Worm (Caenorhabditis elegans) whole organism, L4 larva: ENCODE data around the gene ptc-3.

Source experiments
- aha-1 ChIP-seq: fragments of 150-350 bp; peaks from one replicate; lab custom pipeline; 2014; ENCODE audit warnings: missing biosample characterization, missing genetic modification characterization
- arid-1 ChIP-seq: fragments of 200-800 bp; sonication (Bioruptor generic); conservative IDR thresholded peaks from 2 replicates; pipeline ENCODE4 v1.3.6; 2022; ENCODE audit warnings: missing genetic modification reagents, missing genetic modification characterization, missing compliant biosample characterization
- egl-27 ChIP-seq: sonication (generic microtip); optimal IDR thresholded peaks from 3 replicates; lab custom pipeline; 2017; ENCODE audit warnings: missing biosample characterization, missing genetic modification reagents, missing genetic modification characterization
- lsy-2 ChIP-seq, 2 experiments: fragments of 150-350 bp in 1 of 2; sonication (generic microtip) in 1 of 2; optimal IDR thresholded peaks; 2 replicates each; lab custom pipeline; 2014 to 2017; ENCODE audit warnings: missing biosample characterization in 2 of 2, missing genetic modification characterization in 2 of 2
- nhr-28 ChIP-seq: fragments of 150-350 bp; optimal IDR thresholded peaks from 2 replicates; lab custom pipeline; 2014; ENCODE audit warnings: missing biosample characterization, missing genetic modification characterization
- nhr-76 ChIP-seq: fragments of 150-350 bp; optimal IDR thresholded peaks from 2 replicates; lab custom pipeline; 2014; ENCODE audit warnings: missing biosample characterization, missing genetic modification characterization
- nhr-77 ChIP-seq: fragments of 150-350 bp; optimal IDR thresholded peaks from 2 replicates; lab custom pipeline; 2014; ENCODE audit warnings: missing biosample characterization, missing genetic modification characterization
- pha-4 ChIP-seq, 2 experiments: fragments of 150-350 bp in 1 of 2; fragments of 200-800 bp in 1 of 2; sonication (Bioruptor generic) in 1 of 2; IDR thresholded peaks in 1 of 2; optimal IDR thresholded peaks in 1 of 2; 2 replicates each; pipeline versions ENCODE4 v1.3.6 to Lab custom; 2014 to 2022; ENCODE audit warnings: missing genetic modification characterization in 2 of 2, missing genetic modification reagents in 2 of 2, missing biosample characterization in 1 of 2, missing compliant biosample characterization in 1 of 2
- skn-1 ChIP-seq: fragments of 150-350 bp; optimal IDR thresholded peaks from 2 replicates; lab custom pipeline; 2014; ENCODE audit warnings: missing biosample characterization, missing genetic modification characterization
- unc-62 ChIP-seq, 3 experiments: fragments of 150-350 bp in 1 of 3; sonication (generic microtip); optimal IDR thresholded peaks in 2 of 3; peaks in 1 of 3; 1 replicate in 1 of 3; 2 replicates in 2 of 3; lab custom pipeline; 2014 to 2017; ENCODE audit warnings: missing biosample characterization in 3 of 3, missing genetic modification characterization in 3 of 3, missing genetic modification reagents in 3 of 3, missing genotype in 1 of 3
- zag-1 ChIP-seq: fragments of 150-350 bp; optimal IDR thresholded peaks from 2 replicates; lab custom pipeline; 2014; ENCODE audit warnings: missing biosample characterization, missing genetic modification characterization

DNA sequence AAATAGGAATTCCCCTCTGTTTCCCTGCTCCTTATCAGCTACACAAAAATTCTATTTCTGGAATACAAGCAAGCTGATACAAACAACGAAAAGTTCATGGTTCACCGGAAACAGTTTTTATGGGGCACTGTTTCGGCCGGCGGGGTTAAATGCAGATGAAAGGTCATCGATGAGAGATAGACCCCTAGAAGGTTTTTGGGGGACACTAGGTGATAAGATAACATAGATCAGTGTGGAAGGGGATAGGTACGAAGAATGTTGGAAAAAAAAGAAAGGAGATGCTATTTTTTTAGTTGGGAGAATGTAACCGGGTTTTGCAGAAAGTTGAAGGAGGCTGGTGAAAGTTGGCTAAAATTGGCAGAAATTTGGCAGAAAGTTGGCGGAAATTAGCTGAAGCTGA lies 46.8 kb downstream of the ptc-3 start:
- TF ChIP-seq nhr-28 (peak; percentile 12), pha-4 (GFP tag; IDR thresholded peaks at IDR 0.05; lab: Robert Waterston, UW) (no peak), pha-4 (tag; optimal IDR thresholded peaks at IDR 0.05; lab: Kevin White, UChicago) (no peak), egl-27 (tag; lab: Kevin White, UChicago) (no peak), skn-1 (no peak), nhr-76 (tag; lab: Kevin White, UChicago) (no peak), unc-62 (GFP tag; optimal IDR thresholded peaks at IDR 0.05 in 1 of 2; lab: Kevin White, UChicago) (no peak), unc-62 (tag; optimal IDR thresholded peaks at IDR 0.05; lab: Kevin White, UChicago) (no peak), aha-1 (tag; lab: Kevin White, UChicago) (no peak), arid-1 (GFP tag; lab: Robert Waterston, UW) (no peak), nhr-77 (tag; lab: Kevin White, UChicago) (no peak), lsy-2 (tag; optimal IDR thresholded peaks at IDR 0.05; lab: Kevin White, UChicago) (no peak), zag-1 (tag; lab: Kevin White, UChicago) (no peak)
